Worm (Caenorhabditis elegans): ENCODE results near the gene C45G9.5.
"Not testable (repeated sequence)": the region's sequence is repeated elsewhere in the genome, so short reads cannot be mapped to it uniquely, and the experiment has no call there.

Gene C45G9.5

DNA sequence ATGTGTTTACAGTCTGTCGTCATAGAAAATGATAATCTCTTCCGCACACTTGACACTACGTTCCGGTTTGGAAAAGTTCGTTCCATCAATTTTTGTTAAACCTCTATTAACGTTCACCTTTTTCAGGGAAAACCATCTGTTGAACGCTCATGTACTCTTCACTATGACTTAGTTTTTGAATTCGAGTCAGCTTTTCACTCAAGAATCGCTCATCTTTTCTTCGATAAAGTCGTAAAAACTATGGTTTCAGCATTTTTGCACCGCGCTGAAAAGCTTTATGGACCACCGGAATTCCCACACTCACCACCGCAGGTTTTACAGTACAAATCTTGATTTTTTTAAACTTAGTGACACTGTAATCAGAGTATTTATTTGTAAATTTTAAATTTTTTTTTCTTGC is 24.3 kb upstream of the C45G9.5 start:
- TF ChIP-seq dao-5 (tag; optimal IDR thresholded peaks at IDR 0.05) (no peak), W03F9.2 (tag; optimal IDR thresholded peaks at IDR 0.05) (no peak), him-1 (tag; optimal IDR thresholded peaks at IDR 0.05) (no peak)

DNA sequence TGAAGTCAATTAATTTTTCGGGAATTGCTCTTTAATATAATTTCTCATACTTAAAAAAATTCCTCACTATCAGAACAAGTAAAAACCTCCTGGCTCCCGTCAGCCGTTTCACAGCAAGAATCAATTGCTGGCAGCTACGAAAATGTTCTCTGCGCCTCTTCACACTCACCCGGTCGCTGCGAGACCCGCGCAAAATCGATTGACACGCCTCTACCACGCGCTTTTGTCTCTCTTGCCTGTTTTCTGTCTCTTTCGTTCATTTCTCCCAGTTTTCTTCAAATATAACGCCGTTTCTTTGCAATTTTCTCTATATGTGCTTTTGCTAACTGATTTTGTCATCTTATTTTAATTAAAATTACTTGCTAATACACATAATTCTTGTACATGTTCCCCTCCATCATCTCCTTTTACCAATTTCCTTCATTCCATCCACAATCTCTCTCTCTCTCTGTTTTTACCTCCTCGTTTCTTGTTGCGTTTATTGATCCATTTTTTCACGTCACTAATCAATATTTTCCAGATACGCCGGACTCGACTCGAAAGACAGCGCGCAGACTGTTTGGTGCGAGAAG is 23.4 kb upstream of the C45G9.5 start, which contains the start of gene pcf-11:
pcf-11 (plus strand) TSS at position 522 of the 572 bp plus-strand sequence.
- no peak for TF ChIP-seq dao-5 (tag; optimal IDR thresholded peaks at IDR 0.05)
- peak; percentile 34 for TF ChIP-seq W03F9.2 (tag; optimal IDR thresholded peaks at IDR 0.05)
- TF ChIP-seq him-1 (tag; optimal IDR thresholded peaks at IDR 0.05), result no peak

DNA sequence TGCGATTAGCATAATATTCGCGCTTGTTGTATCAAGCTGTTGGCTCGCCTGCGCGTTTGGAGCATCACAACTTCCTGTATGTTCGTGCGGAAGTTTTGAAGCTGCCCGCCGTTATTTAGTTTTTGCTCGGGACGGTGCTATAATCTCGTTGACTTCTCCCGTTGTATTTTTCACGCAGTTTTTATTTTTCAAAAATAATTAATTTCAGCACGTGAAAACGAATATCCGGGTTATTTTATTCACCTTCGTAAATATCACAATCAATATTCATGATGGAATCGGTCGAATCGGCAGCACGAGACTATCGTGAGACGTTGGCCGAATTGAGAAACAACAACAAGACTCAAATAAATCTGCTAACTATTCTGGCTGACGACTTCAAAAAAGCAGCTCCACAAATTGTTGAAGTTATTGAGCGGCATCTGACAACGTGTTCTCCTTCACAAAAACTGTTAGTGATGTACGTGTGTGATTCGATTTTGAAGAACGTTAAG is 22.7 kb upstream of the C45G9.5 start:
- TF ChIP-seq him-1 (tag; optimal IDR thresholded peaks at IDR 0.05), result no peak
- TF ChIP-seq W03F9.2 (tag; optimal IDR thresholded peaks at IDR 0.05), result no peak
- TF ChIP-seq dao-5 (tag; optimal IDR thresholded peaks at IDR 0.05), result no peak

DNA sequence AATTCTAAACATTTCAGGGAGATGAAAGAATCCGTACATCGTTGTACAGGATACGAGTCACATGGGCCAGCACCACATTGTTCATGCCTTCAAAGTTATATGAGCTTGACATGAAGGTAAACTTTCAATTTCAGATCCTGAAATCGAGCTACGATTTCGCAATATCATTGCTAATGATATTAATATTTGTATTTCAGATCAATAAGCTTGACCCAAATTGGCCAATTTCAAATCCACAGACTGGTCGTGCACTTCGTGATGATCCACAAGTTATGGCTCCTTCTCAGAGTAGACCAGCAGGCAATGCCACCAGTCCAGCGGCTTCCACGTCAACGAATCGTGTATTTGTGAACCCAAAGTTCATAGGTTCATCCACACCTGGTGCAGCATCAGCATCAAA is 21.6 kb upstream of the C45G9.5 start:
- TF ChIP-seq dao-5 (tag; optimal IDR thresholded peaks at IDR 0.05) (no peak), W03F9.2 (tag; optimal IDR thresholded peaks at IDR 0.05) (no peak), him-1 (tag; optimal IDR thresholded peaks at IDR 0.05) (no peak)

DNA sequence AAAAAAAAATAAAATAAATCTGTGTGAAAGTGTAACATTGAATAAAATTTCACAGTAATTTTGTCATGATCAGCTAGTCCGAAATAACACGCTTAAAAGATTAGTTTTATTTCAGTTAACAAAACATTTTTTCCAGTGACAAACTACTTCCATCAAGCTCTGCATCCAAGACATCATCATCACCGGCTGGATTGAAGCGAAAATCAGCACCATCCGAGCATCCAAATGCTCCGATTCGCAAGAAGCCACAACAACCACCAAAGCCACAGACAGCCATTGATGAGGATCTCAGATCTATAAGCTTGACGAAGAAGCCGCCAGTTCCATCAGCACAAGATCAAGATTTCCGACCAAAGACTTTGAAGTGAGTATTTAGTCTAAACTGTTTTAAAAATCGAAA is 20.7 kb upstream of the C45G9.5 start:
- TF ChIP-seq dao-5 (tag; optimal IDR thresholded peaks at IDR 0.05), result no peak
- no peak for TF ChIP-seq W03F9.2 (tag; optimal IDR thresholded peaks at IDR 0.05)
- TF ChIP-seq him-1 (tag; optimal IDR thresholded peaks at IDR 0.05), result no peak

DNA sequence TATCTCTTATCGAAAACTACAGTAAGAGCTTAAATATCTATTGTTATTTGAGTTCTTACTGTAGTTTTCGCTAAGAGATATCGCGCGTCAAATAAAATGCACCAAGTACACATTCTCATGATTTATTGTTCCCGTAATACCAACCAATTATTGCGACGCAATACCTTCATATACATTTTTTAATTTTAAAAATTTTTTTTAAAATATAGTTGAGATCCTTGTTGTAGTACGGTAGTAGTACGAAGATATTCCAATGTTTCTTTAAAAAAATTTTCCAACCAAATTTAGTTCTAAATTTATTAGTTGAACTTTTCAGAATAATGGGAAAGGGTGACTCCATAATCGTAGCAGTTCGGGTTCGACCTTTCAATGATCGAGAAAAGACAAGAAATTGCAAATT is 17.3 kb upstream of the C45G9.5 start, which contains the start of gene klp-6:
klp-6 (plus strand) TSS at position 301 of the 400 bp plus-strand sequence.
- TF ChIP-seq dao-5 (tag; optimal IDR thresholded peaks at IDR 0.05) (no peak), him-1 (tag; optimal IDR thresholded peaks at IDR 0.05) (no peak), W03F9.2 (tag; optimal IDR thresholded peaks at IDR 0.05) (no peak)

DNA sequence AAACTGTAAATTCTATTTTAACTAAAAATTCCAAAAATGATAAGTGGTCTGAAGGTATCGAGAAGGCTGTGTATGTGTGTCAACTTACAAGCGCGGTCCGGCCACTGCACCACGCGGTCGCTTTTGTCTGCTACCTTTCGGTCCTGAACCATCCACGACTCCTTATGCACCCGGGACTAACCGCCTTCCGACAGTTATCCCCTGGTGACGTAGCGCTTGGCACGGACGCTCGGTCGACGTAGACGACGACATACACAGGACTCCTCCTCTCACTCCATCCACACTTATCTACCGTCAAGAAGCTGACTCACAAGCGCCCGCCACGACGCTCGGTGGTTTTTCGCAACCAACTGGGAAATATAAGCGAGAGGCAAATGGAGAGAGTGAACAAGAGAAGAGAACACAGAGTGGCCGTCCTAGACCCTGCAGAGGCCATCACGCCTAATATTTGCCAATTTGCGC is 16.5 kb upstream of the C45G9.5 start:
- TF ChIP-seq dao-5 (tag; optimal IDR thresholded peaks at IDR 0.05) (peak; percentile 78), him-1 (tag; optimal IDR thresholded peaks at IDR 0.05) (peak; percentile 81)

DNA sequence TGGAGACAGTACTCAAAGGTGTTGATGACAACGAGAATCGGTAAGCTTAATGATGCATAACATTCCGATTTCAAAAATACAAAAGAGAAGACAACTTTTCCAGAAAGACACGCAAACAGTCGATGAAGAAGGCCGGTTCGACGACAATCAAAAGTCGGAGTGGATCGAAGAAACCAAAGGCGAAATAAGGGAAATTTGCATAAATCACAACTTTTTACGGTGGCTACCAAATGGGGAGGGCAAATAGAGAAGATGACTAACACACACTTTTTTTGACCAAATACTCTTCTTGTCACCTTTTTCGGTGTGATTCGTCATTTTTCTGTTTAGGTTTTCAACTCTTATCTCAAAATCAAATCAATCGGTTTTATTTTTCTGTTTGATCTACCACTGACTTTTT is 11.8 kb upstream of the C45G9.5 start, which contains the start of gene C45G9.6:
C45G9.6 (plus strand) TSS at position 301 of the 400 bp plus-strand sequence.
- TF ChIP-seq him-1 (tag; optimal IDR thresholded peaks at IDR 0.05) (no peak), W03F9.2 (tag; optimal IDR thresholded peaks at IDR 0.05) (no peak), dao-5 (tag; optimal IDR thresholded peaks at IDR 0.05) (no peak)

DNA sequence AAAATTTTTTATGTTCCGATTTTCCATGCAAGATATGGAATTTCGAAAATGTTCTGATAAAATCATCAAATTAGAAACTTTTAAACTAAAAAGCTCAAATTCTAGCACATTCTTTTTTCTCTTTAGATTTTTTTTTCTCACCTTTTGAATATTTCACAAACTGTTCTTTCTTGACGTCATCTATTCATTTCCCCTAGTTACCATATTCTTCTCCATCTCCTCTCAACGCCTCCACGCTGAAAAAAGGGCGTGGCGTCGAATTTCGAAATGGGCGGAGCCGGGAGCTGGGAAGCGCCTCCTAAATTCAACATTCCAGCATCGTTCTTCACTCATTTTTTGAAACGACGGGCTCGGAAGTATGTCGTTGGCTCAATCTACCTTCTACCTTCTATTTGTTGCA is 5.8 kb upstream of the C45G9.5 start, which contains the start of gene nlp-43:
nlp-43 (plus strand) TSS at position 301 of the 400 bp plus-strand sequence.
- TF ChIP-seq him-1 (tag; optimal IDR thresholded peaks at IDR 0.05), result no peak

DNA sequence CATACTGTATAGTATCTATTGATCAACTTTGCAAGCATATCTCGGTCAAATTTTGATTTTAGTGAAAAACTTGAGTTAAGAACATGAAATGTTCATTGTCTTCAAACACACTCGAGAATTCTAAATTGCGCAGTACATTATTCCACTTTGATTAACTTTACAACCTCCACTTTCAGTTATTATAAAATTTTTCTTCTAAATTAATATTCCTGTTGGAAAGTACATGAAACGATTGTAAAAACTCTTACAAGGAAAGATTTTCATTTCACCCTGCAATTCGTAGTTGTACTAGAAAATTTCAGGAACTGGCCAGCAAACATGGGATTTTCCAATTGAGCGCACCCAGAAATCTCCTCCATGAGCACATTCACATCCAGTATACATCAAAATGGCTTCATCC is 3.2 kb upstream of the C45G9.5 start, which contains the start of gene C45G9.14:
C45G9.14 (plus strand) TSS at position 301 of the 400 bp plus-strand sequence.
- TF ChIP-seq dao-5 (tag; optimal IDR thresholded peaks at IDR 0.05) (no peak), him-1 (tag; optimal IDR thresholded peaks at IDR 0.05) (no peak), W03F9.2 (tag; optimal IDR thresholded peaks at IDR 0.05) (no peak)

DNA sequence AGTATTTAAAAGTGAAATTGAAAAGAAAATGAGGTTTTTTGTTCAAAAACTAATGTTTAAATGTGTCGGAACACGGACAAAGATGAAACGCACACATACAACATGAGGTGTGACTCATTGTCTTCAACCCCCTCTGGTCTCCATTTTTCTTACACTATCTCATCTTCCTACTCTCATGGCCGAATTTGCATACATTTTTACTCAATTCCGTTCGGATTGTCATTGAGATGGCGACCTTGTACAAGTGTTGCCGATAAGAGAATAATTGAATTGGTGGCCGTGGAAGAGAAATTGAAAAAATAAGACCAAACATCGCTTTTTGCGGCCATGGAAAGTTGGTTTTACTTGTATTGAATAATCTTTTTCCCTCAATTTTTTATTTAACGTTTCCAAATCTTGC is 742 bp upstream of the C45G9.5 start, which contains the start of gene txbp-3:
txbp-3 (minus strand) TSS at position 285 of the 400 bp plus-strand sequence.
- peak; percentile 55 for TF ChIP-seq W03F9.2 (tag; optimal IDR thresholded peaks at IDR 0.05)
- no peak for TF ChIP-seq him-1 (tag; optimal IDR thresholded peaks at IDR 0.05)

DNA sequence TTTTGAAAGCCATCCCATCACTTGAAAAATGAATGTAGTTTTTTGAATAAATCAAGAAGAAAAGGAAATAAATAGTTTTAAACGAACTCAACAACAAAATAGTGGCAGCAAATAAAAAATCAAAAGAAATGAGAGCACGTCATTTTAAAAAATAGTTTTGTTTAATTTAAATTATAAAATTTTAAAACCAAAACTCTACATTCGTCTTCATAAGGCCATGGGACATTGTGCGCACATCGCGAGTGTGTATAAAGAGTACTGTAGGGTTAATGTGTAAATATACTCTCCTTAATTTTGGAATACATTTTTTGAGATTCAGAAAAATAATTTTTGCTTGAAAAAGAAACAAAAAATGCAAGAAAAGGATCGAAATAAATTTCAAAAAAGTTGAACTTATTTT is 4.0 kb downstream of the C45G9.5 start, which contains the start of gene C45G9.15:
C45G9.15 (minus strand) TSS at position 101 of the 400 bp plus-strand sequence.
- TF ChIP-seq him-1 (tag; optimal IDR thresholded peaks at IDR 0.05) (no peak), dao-5 (tag; optimal IDR thresholded peaks at IDR 0.05) (no peak), W03F9.2 (tag; optimal IDR thresholded peaks at IDR 0.05) (no peak)

DNA sequence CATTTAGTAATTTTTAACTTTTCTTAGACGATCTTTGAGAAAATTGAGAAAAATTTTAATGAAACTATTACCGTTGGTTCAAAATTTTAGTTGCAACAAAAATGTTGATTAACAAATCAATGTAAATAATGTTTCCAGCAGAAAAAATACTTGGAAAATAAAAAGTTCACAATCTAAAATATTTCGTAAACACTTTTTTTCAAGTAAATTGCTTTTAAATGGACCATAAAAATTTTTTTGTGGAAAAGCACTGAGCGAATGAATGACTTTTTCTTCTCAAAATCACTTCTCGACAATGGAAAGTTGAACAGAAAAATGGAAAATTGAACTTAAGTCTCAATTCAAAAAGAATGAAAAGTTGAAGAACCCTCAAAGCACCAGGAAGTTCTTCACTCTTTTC is 5.6 kb downstream of the C45G9.5 start, which contains the start of gene C45G9.8:
C45G9.8 (minus strand) TSS at position 101 of the 400 bp plus-strand sequence.
- TF ChIP-seq dao-5 (tag; optimal IDR thresholded peaks at IDR 0.05), result no peak
- TF ChIP-seq him-1 (tag; optimal IDR thresholded peaks at IDR 0.05), result no peak
- no peak for TF ChIP-seq W03F9.2 (tag; optimal IDR thresholded peaks at IDR 0.05)

DNA sequence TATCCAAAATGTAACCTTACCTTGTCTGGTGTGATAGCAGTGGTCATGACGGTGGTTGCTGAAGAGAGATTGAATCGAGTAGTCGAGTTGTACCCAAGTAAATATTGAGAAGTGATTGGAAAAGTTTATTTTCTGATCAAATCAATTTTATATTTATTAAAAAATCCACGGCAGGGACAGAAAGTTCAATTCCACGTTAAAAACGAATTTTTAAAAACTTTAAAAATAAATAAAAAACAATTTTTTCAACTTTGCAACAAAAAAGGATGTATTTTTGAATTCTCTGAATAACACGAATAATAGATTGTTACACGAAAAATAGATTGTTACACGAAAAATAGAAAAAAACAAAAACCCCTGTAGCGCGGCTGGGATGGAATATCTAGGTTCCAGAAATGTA is 7.8 kb downstream of the C45G9.5 start, which contains the start of gene C45G9.9:
C45G9.9 (minus strand) TSS at position 101 of the 400 bp plus-strand sequence.
- TF ChIP-seq W03F9.2, him-1, dao-5 (tag; optimal IDR thresholded peaks at IDR 0.05): not testable (repeated sequence)
